Worm (Caenorhabditis elegans) whole organism, L4 larva: Measurements from ENCODE around the gene exc-1.

Source experiments
- F49E8.2 ChIP-seq: sonication (generic microtip); optimal IDR thresholded peaks from 2 replicates; lab custom pipeline; 2016; ENCODE audit warnings: missing compliant biosample characterization, mild to moderate bottlenecking, missing genetic modification characterization, borderline replicate concordance
- R02D3.7 ChIP-seq: fragments of 150-350 bp; sonication (generic microtip); optimal IDR thresholded peaks from 3 replicates; lab custom pipeline; 2014; ENCODE audit warnings: missing biosample characterization, missing genetic modification characterization
- T20F7.1 ChIP-seq: fragments of 200-800 bp; sonication (Bioruptor generic); optimal IDR thresholded peaks from 2 replicates; lab custom pipeline; 2018; ENCODE audit warnings: mild to moderate bottlenecking, missing genetic modification characterization, missing compliant biosample characterization
- Y105C5A.15 ChIP-seq: fragments of 200-800 bp; sonication (Bioruptor generic); IDR thresholded peaks from 2 replicates; pipeline ENCODE4 v1.3.6; 2022; ENCODE audit warnings: missing genetic modification characterization, missing compliant biosample characterization
- Y5F2A.4 ChIP-seq: fragments of 200-800 bp; sonication (Bioruptor generic); optimal IDR thresholded peaks from 2 replicates; lab custom pipeline; 2018; ENCODE audit warnings: mild to moderate bottlenecking, missing genetic modification characterization, missing compliant biosample characterization
- ceh-44 ChIP-seq: fragments of 200-800 bp; sonication (Bioruptor generic); IDR thresholded peaks from 2 replicates; pipeline ENCODE4 v1.3.6; 2022; ENCODE audit warnings: missing genetic modification reagents, missing genetic modification characterization, missing compliant biosample characterization
- ceh-82 ChIP-seq: sonication (generic microtip); optimal IDR thresholded peaks from 2 replicates; lab custom pipeline; 2017; ENCODE audit warnings: missing biosample characterization, missing genetic modification characterization
- cey-2 ChIP-seq: sonication (generic microtip); optimal IDR thresholded peaks from 3 replicates; lab custom pipeline; 2017; ENCODE audit warnings: missing genetic modification characterization, mild to moderate bottlenecking, missing compliant biosample characterization, antibody characterized with exemption, borderline replicate concordance; ENCODE audit not compliant: insufficient read depth
- ctbp-1 ChIP-seq: fragments of 200-800 bp; sonication (Bioruptor generic); IDR thresholded peaks from 2 replicates; pipeline ENCODE4 v1.3.6; 2022; ENCODE audit warnings: missing genetic modification reagents, missing genetic modification characterization, missing compliant biosample characterization
- dpl-1 ChIP-seq: fragments of 150-350 bp; optimal IDR thresholded peaks from 2 replicates; lab custom pipeline; 2014; ENCODE audit warnings: missing biosample characterization, missing genetic modification reagents, missing genetic modification characterization
- dve-1 ChIP-seq: sonication (generic microtip); optimal IDR thresholded peaks from 2 replicates; lab custom pipeline; 2017; ENCODE audit warnings: antibody characterized with exemption, mild to moderate bottlenecking, missing genetic modification characterization, missing compliant biosample characterization; ENCODE audit not compliant: insufficient read depth
- gei-8 ChIP-seq: fragments of 200-800 bp; sonication (Bioruptor generic); optimal IDR thresholded peaks from 2 replicates; lab custom pipeline; 2018; ENCODE audit warnings: mild to moderate bottlenecking, missing genetic modification characterization, missing compliant biosample characterization
- hlh-11 ChIP-seq: fragments of 200-800 bp; sonication (Bioruptor generic); optimal IDR thresholded peaks from 2 replicates; lab custom pipeline; 2018; ENCODE audit warnings: mild to moderate bottlenecking, missing genetic modification characterization, missing compliant biosample characterization
- jun-1 ChIP-seq: fragments of 150-350 bp; optimal IDR thresholded peaks from 2 replicates; lab custom pipeline; 2014; ENCODE audit warnings: missing biosample characterization, missing genetic modification reagents, missing genetic modification characterization
- lir-3 ChIP-seq: sonication (generic microtip); optimal IDR thresholded peaks from 2 replicates; lab custom pipeline; 2016; ENCODE audit warnings: mild to moderate bottlenecking, missing genetic modification characterization, missing compliant biosample characterization
- mep-1 ChIP-seq: fragments of 150-350 bp; sonication (generic microtip); optimal IDR thresholded peaks from 3 replicates; lab custom pipeline; 2014; ENCODE audit warnings: missing biosample characterization, missing genetic modification characterization
- mxl-2 ChIP-seq: fragments of 200-800 bp; sonication (Bioruptor generic); conservative IDR thresholded peaks from 2 replicates; pipeline ENCODE4 v1.3.6; 2022; ENCODE audit warnings: missing genetic modification reagents, missing genetic modification characterization, missing compliant biosample characterization
- nhr-102 ChIP-seq: sonication (generic microtip); optimal IDR thresholded peaks from 2 replicates; lab custom pipeline; 2016; ENCODE audit warnings: mild to moderate bottlenecking, missing genetic modification characterization, moderate library complexity, missing compliant biosample characterization
- nhr-11 ChIP-seq: fragments of 150-350 bp; optimal IDR thresholded peaks from 2 replicates; lab custom pipeline; 2014; ENCODE audit warnings: missing biosample characterization, missing genetic modification characterization
- nhr-41 ChIP-seq: fragments of 200-800 bp; sonication (Bioruptor generic); IDR thresholded peaks from 2 replicates; pipeline ENCODE4 v1.3.6; 2022; ENCODE audit warnings: missing genetic modification reagents, missing genetic modification characterization, missing compliant biosample characterization
- nhr-76 ChIP-seq: fragments of 150-350 bp; optimal IDR thresholded peaks from 2 replicates; lab custom pipeline; 2014; ENCODE audit warnings: missing biosample characterization, missing genetic modification characterization
- unc-130 ChIP-seq: sonication (generic microtip); optimal IDR thresholded peaks from 2 replicates; lab custom pipeline; 2016; ENCODE audit warnings: missing genetic modification reagents, missing genetic modification characterization, missing compliant biosample characterization
- unc-62 ChIP-seq, 3 experiments: fragments of 150-350 bp in 1 of 3; sonication (generic microtip); optimal IDR thresholded peaks in 2 of 3; peaks in 1 of 3; 1 replicate in 1 of 3; 2 replicates in 2 of 3; lab custom pipeline; 2014 to 2017; ENCODE audit warnings: missing biosample characterization in 3 of 3, missing genetic modification characterization in 3 of 3, missing genetic modification reagents in 3 of 3, missing genotype in 1 of 3

The exc-1 gene

ce11 chrX:15423708-15424423, 53.3 kb downstream of the exc-1 start (continued):
- TF ChIP-seq unc-130 (GFP tag; lab: Kevin White, UChicago) (no peak), gei-8 (GFP tag; lab: Kevin White, UChicago) (no peak), cey-2 (no peak), nhr-41 (GFP tag; lab: Robert Waterston, UW) (0 out of 2 replicates have a peak, but pooled peaks have one; percentile 8), mxl-2 (GFP tag; lab: Robert Waterston, UW) (no peak), ceh-44 (GFP tag; lab: Robert Waterston, UW) (no peak), Y105C5A.15 (GFP tag; lab: Robert Waterston, UW) (no peak), mep-1 (tag; lab: Kevin White, UChicago) (no peak), unc-62 (GFP tag; optimal IDR thresholded peaks at IDR 0.05 in 1 of 2; lab: Kevin White, UChicago) (peak in 1 of 2 experiments; percentile 77), unc-62 (tag; optimal IDR thresholded peaks at IDR 0.05; lab: Kevin White, UChicago) (no peak), jun-1 (tag; lab: Kevin White, UChicago) (no peak), F49E8.2 (tag; lab: Kevin White, UChicago) (no peak), ceh-82 (tag; lab: Kevin White, UChicago) (no peak), nhr-102 (tag; lab: Kevin White, UChicago) (peak; percentile 34), Y5F2A.4 (GFP tag; lab: Kevin White, UChicago) (no peak), dve-1 (tag; lab: Kevin White, UChicago) (peak; percentile 55), nhr-11 (tag; lab: Kevin White, UChicago) (no peak), T20F7.1 (GFP tag; lab: Kevin White, UChicago) (no peak), ctbp-1 (GFP tag; lab: Robert Waterston, UW) (no peak)

ce11 chrX:15420671-15421070, 56.5 kb downstream of the exc-1 start, which contains the start of gene F39D8.3:
TSS of gene F39D8.3 (plus strand) at chrX:15420971.
- TF ChIP-seq dpl-1 (GFP tag; lab: Kevin White, UChicago) (no peak), hlh-11 (tag; lab: Kevin White, UChicago) (peak; percentile 22), lir-3 (tag; lab: Kevin White, UChicago) (no peak), nhr-102 (tag; lab: Kevin White, UChicago) (no peak), R02D3.7 (no peak), nhr-76 (tag; lab: Kevin White, UChicago) (no peak)
